Worm (Caenorhabditis elegans): ENCODE measurements around the gene C16C10.1.

The C16C10.1 gene

DNA sequence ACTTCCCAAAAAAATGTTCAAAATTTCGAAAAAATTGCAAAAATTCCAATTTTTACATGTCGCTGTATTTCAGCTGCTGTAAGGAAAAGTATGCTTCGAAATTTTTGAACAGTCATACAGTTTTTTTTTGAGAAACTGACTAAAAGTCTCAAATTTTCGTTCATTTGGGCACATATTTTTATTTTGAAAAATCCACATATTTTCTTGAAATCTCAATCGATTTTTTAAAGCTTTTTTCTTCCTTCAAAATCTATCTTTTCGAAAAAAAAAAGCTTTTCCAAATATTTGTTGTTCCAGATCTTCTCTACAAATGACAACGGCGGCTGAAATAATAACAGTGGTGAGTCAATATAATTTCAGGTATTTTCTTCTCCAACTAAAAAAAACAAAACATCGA is 15.7 kb upstream of the C16C10.1 start, which contains the start of gene asd-1:
Gene asd-1 (plus strand): TSS at position 298 of the 397 bp plus-strand sequence.
- TF ChIP-seq unc-62 (GFP tag; optimal IDR thresholded peaks at IDR 0.05) (no peak), nhr-237 (tag; optimal IDR thresholded peaks at IDR 0.05) (no peak), R02D3.7 (tag; optimal IDR thresholded peaks at IDR 0.05) (no peak), Y55F3AM.14 (GFP tag; optimal IDR thresholded peaks at IDR 0.05) (no peak), C34F6.9 (tag; optimal IDR thresholded peaks at IDR 0.05) (no peak), alr-1 (tag; optimal IDR thresholded peaks at IDR 0.05) (no peak), unc-55 (GFP tag; optimal IDR thresholded peaks at IDR 0.05) (no peak), lin-13 (GFP tag; optimal IDR thresholded peaks at IDR 0.05) (no peak), mbf-1 (tag; optimal IDR thresholded peaks at IDR 0.05) (no peak), skn-1 (tag; optimal IDR thresholded peaks at IDR 0.05) (no peak), sem-4 (tag; optimal IDR thresholded peaks at IDR 0.05) (no peak), nhr-21 (tag; optimal IDR thresholded peaks at IDR 0.05) (no peak), fos-1 (tag; optimal IDR thresholded peaks at IDR 0.05) (no peak), lin-39 (tag; optimal IDR thresholded peaks at IDR 0.05) (no peak), sma-3 (GFP tag; optimal IDR thresholded peaks at IDR 0.05) (no peak), peb-1 (tag; optimal IDR thresholded peaks at IDR 0.05) (no peak), sma-9 (GFP tag; optimal IDR thresholded peaks at IDR 0.05) (no peak), sma-9 (tag; optimal IDR thresholded peaks at IDR 0.05) (no peak), nhr-6 (tag; optimal IDR thresholded peaks at IDR 0.05) (no peak)

DNA sequence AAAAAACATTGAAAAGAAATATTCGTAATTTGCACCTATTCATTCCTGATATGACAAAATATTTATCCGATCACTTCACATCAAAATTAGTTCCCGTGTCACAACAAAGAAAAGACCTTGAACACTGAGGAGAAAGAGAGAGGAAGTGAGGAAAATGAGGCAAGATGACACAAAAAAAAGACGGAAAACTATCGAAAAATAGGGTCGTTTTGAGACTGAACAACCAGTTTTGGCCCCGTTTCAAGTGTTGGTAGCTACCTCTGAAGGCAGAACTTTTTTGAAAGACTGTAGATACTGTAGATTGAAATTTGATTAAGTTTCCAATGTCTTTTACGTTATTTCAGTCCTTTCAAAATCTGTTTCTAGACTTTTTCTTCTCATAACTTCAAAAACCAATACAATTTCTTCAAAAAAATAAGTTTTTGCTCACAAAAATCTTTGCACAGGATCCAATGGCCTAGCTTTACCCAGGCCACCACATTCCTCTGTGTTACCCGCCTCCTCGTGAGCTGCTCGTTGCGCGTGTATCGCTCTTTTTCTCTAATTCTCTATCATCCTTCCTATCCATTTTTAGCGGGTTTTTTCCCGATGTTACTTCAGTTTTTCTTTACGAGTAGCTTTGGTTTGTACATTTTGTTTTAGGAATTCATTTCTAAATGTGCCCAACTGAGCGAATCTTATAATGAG is 15.2 kb upstream of the C16C10.1 start:
- TF ChIP-seq fos-1 (tag; optimal IDR thresholded peaks at IDR 0.05) (peak; percentile 25), lin-13 (GFP tag; optimal IDR thresholded peaks at IDR 0.05) (peak; percentile 46), ztf-1 (GFP tag; conservative IDR thresholded peaks at IDR 0.05) (no peak), F13H6.1 (tag; optimal IDR thresholded peaks at IDR 0.05) (peak; percentile 22), nhr-21 (tag; optimal IDR thresholded peaks at IDR 0.05) (peak; percentile 22), crh-2 (tag; optimal IDR thresholded peaks at IDR 0.05) (peak; percentile 77), mdl-1 (tag; optimal IDR thresholded peaks at IDR 0.05) (peak; percentile 89 to 91), lsy-2 (tag; optimal IDR thresholded peaks at IDR 0.05) (peak; percentile 28 to 80), ztf-11 (tag; optimal IDR thresholded peaks at IDR 0.05) (no peak), sma-9 (GFP tag; optimal IDR thresholded peaks at IDR 0.05) (peak; percentile 60), sma-9 (tag; optimal IDR thresholded peaks at IDR 0.05) (no peak), unc-55 (GFP tag; optimal IDR thresholded peaks at IDR 0.05) (peak; percentile 88), mab-5 (tag; optimal IDR thresholded peaks at IDR 0.05) (peak; percentile 44), ama-1 (optimal IDR thresholded peaks at IDR 0.05) (peak; percentile 46), nhr-237 (tag; optimal IDR thresholded peaks at IDR 0.05) (no peak), lin-11 (tag; optimal IDR thresholded peaks at IDR 0.05) (peak; percentile 47), elt-1 (tag; optimal IDR thresholded peaks at IDR 0.05) (no peak), lin-39 (tag; optimal IDR thresholded peaks at IDR 0.05) (no peak), Y55F3AM.14 (GFP tag; optimal IDR thresholded peaks at IDR 0.05) (no peak), aly-2 (tag; optimal IDR thresholded peaks at IDR 0.05) (no peak), mbf-1 (tag; optimal IDR thresholded peaks at IDR 0.05) (no peak), nhr-129 (tag; optimal IDR thresholded peaks at IDR 0.05) (peak; percentile 58), C34F6.9 (tag; optimal IDR thresholded peaks at IDR 0.05) (peak; percentile 89)

DNA sequence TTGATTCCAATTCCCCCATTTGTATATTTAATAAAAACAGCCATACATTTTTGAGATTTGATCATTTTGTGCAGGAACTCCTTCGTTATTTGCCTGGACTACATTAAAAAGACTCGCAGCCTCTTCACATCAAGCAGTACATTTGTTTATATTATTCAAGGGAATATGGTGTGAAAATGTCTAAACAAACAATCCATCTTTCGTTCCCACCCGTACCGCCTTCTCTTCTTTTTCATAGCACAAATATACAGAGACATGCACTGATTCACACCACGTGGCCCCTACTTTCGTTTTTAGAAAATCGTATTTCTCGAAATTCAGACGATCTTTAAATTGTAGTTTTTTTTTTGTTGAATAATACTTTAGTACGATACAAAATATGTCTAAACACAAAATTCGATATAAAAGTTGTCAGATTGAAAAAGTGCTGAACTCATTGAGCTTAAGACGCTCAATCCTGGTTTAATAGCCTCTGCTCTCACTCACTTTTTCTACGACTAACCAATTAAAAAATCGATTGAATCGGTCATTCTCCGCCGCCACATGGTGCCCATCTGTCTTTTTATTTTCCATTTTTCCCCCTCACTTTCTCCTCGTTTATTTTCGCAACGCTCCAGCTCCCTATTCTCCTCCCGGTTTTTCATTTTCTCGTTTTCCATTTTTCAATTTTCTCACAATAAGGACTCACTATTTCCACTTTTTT is 14.2 kb upstream of the C16C10.1 start:
- no peak for TF ChIP-seq unc-39 (tag; optimal IDR thresholded peaks at IDR 0.05)
- TF ChIP-seq elt-1 (tag; optimal IDR thresholded peaks at IDR 0.05): no peak
- TF ChIP-seq nhr-25 (tag; optimal IDR thresholded peaks at IDR 0.05): peak; percentile 38
- peak; percentile 5 for TF ChIP-seq fos-1 (tag; optimal IDR thresholded peaks at IDR 0.05)
- peak; percentile 40 for TF ChIP-seq sma-9 (GFP tag; optimal IDR thresholded peaks at IDR 0.05)
- TF ChIP-seq sma-9 (tag; optimal IDR thresholded peaks at IDR 0.05): no peak
- TF ChIP-seq sma-3 (GFP tag; optimal IDR thresholded peaks at IDR 0.05): peak; percentile 30
- TF ChIP-seq nhr-6 (tag; optimal IDR thresholded peaks at IDR 0.05): peak; percentile 28
- TF ChIP-seq peb-1 (tag; optimal IDR thresholded peaks at IDR 0.05): no peak
- TF ChIP-seq nhr-21 (tag; optimal IDR thresholded peaks at IDR 0.05): peak; percentile 82
- no peak for TF ChIP-seq nhr-12 (tag; optimal IDR thresholded peaks at IDR 0.05)
- no peak for TF ChIP-seq nhr-237 (tag; optimal IDR thresholded peaks at IDR 0.05)
- peak; percentile 44 to 70 for TF ChIP-seq lsy-2 (tag; optimal IDR thresholded peaks at IDR 0.05)
- no peak for TF ChIP-seq R02D3.7 (tag; optimal IDR thresholded peaks at IDR 0.05)
- peak; percentile 91 for TF ChIP-seq ama-1 (optimal IDR thresholded peaks at IDR 0.05)
- TF ChIP-seq nhr-77 (tag; optimal IDR thresholded peaks at IDR 0.05): no peak
- no peak for TF ChIP-seq lin-11 (tag; optimal IDR thresholded peaks at IDR 0.05)
- peak; percentile 72 for TF ChIP-seq crh-2 (tag; optimal IDR thresholded peaks at IDR 0.05)
- peak; percentile 68 for TF ChIP-seq lin-13 (GFP tag; optimal IDR thresholded peaks at IDR 0.05)
- TF ChIP-seq Y55F3AM.14 (GFP tag; optimal IDR thresholded peaks at IDR 0.05): peak; percentile 38
- TF ChIP-seq nhr-10 (tag; optimal IDR thresholded peaks at IDR 0.05): no peak
- TF ChIP-seq ztf-4 (tag; optimal IDR thresholded peaks at IDR 0.05): peak; percentile 88
- peak; percentile 56 for TF ChIP-seq nhr-129 (tag; optimal IDR thresholded peaks at IDR 0.05)
- TF ChIP-seq F13H6.1 (tag; optimal IDR thresholded peaks at IDR 0.05): peak; percentile 21
- no peak for TF ChIP-seq ceh-16 (tag; optimal IDR thresholded peaks at IDR 0.05)
- TF ChIP-seq mab-5 (tag; optimal IDR thresholded peaks at IDR 0.05): no peak
- TF ChIP-seq zag-1 (tag; optimal IDR thresholded peaks at IDR 0.05): peak; percentile 10
- peak; percentile 31 for TF ChIP-seq unc-55 (GFP tag; optimal IDR thresholded peaks at IDR 0.05)
- TF ChIP-seq gmeb-1 (tag; optimal IDR thresholded peaks at IDR 0.05): peak; percentile 50
